Fruit fly (Drosophila melanogaster): Measurements from ENCODE around the gene eIF2Bepsilon.
A peak's percentile ranks its signal among the peaks of the same experiment; 100 is the strongest.

Gene eIF2Bepsilon

dm6 chrX:1951391-1952066 lies 28.9 kb upstream of the eIF2Bepsilon start:
- peak; percentile 90 for TF ChIP-seq noc (tag; optimal IDR thresholded peaks at IDR 0.05)

- peak; percentile 35 for TF ChIP-seq noc (tag; optimal IDR thresholded peaks at IDR 0.05)
Observed at dm6 chrX:1950311-1950710, 27.6 kb upstream of the eIF2Bepsilon start.

DNA sequence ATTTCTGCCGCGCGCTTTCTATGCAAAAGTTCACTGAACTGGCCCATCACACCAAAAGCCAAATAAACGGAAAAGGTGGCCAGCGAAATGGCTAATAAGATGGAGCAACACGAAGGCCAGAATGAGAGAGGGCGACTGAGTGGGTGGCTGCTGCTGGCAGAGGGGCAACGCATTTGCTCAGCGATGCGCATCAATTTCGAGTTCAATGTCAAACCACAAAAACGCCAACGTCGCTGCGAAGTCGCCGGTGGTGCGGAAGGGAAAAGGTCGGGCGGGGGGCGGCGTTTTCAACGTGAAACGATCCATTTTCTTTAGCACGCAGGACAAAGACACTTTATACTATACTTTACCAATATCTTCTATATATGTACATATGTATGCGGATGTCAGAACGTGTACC lies 26.9 kb upstream of the eIF2Bepsilon start:
- TF ChIP-seq noc (tag; optimal IDR thresholded peaks at IDR 0.05), result no peak

dm6 chrX:1948508-1949065 lies 25.9 kb upstream of the eIF2Bepsilon start:
- TF ChIP-seq noc (tag; optimal IDR thresholded peaks at IDR 0.05), result peak; percentile 98

- TF ChIP-seq noc (tag; optimal IDR thresholded peaks at IDR 0.05), result no peak
Observed at dm6 chrX:1947900-1948374, 25.3 kb upstream of the eIF2Bepsilon start.

dm6 chrX:1947178-1947872 lies 24.7 kb upstream of the eIF2Bepsilon start:
- peak; percentile 89 for TF ChIP-seq noc (tag; optimal IDR thresholded peaks at IDR 0.05)

DNA sequence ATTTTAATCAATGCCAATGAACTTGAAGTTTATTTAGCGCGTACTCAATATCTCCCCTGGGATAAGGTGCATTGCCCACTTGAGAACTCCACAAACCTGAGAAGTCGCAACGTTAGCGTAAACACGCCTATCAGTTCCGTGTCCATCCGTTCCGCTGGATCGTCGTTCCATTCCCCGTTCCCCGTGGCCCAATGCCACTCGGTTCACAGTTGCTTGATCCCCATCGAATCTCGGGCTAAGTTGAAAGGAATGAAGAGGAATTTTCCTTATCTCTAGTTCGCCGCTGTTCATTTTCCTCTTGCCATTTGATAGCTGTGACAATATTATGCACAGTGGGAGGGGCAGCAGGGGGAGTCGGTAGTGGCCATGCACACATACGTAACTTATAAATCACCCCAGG lies 22.6 kb upstream of the eIF2Bepsilon start:
- no peak for TF ChIP-seq noc (tag; optimal IDR thresholded peaks at IDR 0.05)

DNA sequence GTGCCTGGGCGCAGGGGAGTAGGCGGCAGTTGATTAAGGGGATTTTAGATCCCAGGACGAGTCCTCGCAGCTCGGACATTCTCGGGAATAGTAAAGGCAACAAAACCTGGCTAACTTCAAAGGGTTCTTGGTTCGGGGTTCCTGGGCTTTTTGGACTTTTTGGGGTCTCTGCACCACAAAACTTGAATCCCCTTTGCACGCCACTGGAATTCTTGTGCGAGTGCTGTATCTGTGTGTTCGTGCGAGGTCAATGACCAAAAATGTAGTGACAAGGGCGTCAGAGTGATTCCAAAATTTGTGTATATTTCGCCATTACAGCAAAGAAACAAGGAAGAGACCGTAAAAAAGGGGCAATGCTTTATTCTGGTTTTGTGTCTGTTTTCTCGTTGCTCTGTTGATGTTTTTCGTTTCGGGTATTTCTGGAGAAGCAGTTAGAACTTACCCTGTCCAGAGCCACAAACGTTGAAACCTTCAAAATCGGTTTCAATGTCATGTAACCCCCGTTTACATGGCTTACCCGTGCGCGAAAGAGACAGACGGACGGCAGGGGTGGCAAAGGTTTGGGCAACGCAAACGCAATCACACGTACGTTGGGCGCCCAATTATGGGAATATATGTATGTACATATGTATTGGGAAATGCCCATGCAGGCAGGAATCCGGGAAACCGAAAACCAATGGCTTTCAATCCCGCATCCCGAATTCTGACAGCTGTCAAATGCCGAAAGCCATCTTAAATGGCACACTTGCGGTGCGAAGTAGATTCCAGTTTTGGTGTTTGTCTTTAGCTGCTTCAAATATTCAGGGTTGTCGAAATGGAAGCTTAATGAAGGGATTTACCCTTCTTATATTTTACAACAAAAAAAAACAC lies 21.8 kb upstream of the eIF2Bepsilon start:
- TF ChIP-seq noc (tag; optimal IDR thresholded peaks at IDR 0.05), result no peak

- TF ChIP-seq noc (tag; optimal IDR thresholded peaks at IDR 0.05), result peak; percentile 91
Observed at dm6 chrX:1943337-1944244, 20.9 kb upstream of the eIF2Bepsilon start.

dm6 chrX:1941669-1942092 lies 19.0 kb upstream of the eIF2Bepsilon start, which contains the start of gene Hr4:
TSS of gene Hr4 (plus strand) at chrX:1941940.
- TF ChIP-seq noc (tag; optimal IDR thresholded peaks at IDR 0.05), result no peak

- peak; percentile 79 for TF ChIP-seq noc (tag; optimal IDR thresholded peaks at IDR 0.05)
Observed at dm6 chrX:1940020-1940419, 17.3 kb upstream of the eIF2Bepsilon start, which contains the start of the genes CG3857 and CG3587. TSS of gene CG3857 (minus strand) at chrX:1940040. TSS of gene CG3587 (plus strand) at chrX:1940307.

- TF ChIP-seq noc (tag; optimal IDR thresholded peaks at IDR 0.05), result peak; percentile 35
Observed at dm6 chrX:1927473-1928306, 5.0 kb upstream of the eIF2Bepsilon start, which contains the start of gene CG11596. TSS of gene CG11596 (plus strand) at chrX:1927683.

dm6 chrX:1909533-1909932 lies 13.1 kb downstream of the eIF2Bepsilon start:
- TF ChIP-seq noc (tag; optimal IDR thresholded peaks at IDR 0.05), result no peak

DNA sequence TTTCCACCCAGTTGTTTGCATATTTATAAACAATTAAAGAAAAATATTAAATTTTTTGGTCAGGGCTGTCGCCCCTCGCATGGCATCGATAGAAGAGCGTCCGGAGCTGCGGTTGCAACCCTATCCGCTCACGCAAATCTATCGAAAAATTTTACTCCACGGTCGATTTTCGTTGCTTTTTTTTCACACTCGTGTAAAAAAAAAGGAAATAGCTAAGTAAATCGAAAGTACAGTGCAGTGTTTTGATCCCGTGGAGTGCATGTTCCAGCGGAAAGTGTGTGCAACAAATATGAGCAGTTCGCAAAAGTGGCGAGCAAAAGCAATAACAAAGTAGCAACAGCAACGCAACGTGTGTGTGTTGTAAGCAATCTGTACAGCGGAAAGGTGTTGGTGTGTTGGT lies 13.9 kb downstream of the eIF2Bepsilon start, which contains the start of the genes Edem1 and Rbcn-3B:
Edem1 (minus strand) TSS at position 71 of the 400 bp plus-strand sequence.
Rbcn-3B (plus strand) TSS at position 164 of the 400 bp plus-strand sequence.
- TF ChIP-seq noc (tag; optimal IDR thresholded peaks at IDR 0.05), result no peak

Data from whole organism, larva.